Fruit fly (Drosophila melanogaster) whole organism, embryonic: ENCODE data around the gene aru.

Source experiments
- BtbVII ChIP-seq: fragments of 200-800 bp; sonication (Bioruptor generic); optimal IDR thresholded peaks from 3 replicates; lab custom pipeline; 2017; ENCODE audit warnings: missing biosample characterization, mild to moderate bottlenecking, missing genetic modification characterization
- CG10462 ChIP-seq: fragments of 200-800 bp; sonication (Bioruptor generic); optimal IDR thresholded peaks from 2 replicates; lab custom pipeline; 2016; ENCODE audit warnings: missing biosample characterization, missing genetic modification characterization
- CG11560 ChIP-seq: fragments of 200-800 bp; sonication (Bioruptor generic); IDR thresholded peaks from 3 replicates; pipeline ENCODE4 v1.3.6; 2022; ENCODE audit warnings: missing biosample characterization, missing genetic modification characterization
- CG11695 ChIP-seq: fragments of 200-800 bp; sonication (Bioruptor generic); IDR thresholded peaks from 3 replicates; pipeline ENCODE4 v1.3.6; 2022; ENCODE audit warnings: missing biosample characterization, missing genetic modification characterization
- CG12155 ChIP-seq: fragments of 200-800 bp; sonication (Bioruptor generic); optimal IDR thresholded peaks from 3 replicates; lab custom pipeline; 2016; ENCODE audit warnings: missing biosample characterization, missing genetic modification characterization
- CG13894 ChIP-seq: fragments of 200-800 bp; sonication (Bioruptor generic); optimal IDR thresholded peaks from 3 replicates; lab custom pipeline; 2018; ENCODE audit warnings: missing biosample characterization, mild to moderate bottlenecking, missing genetic modification characterization, moderate library complexity
- CG14050 ChIP-seq: fragments of 200-800 bp; sonication (Bioruptor generic); IDR thresholded peaks from 3 replicates; pipeline ENCODE4 v1.3.6; 2022; ENCODE audit warnings: missing biosample characterization, missing genetic modification characterization
- CG1529 ChIP-seq: fragments of 200-800 bp; sonication (Bioruptor generic); optimal IDR thresholded peaks from 3 replicates; lab custom pipeline; 2018; ENCODE audit warnings: missing biosample characterization, missing genetic modification characterization
- CG15601 ChIP-seq: fragments of 200-800 bp; sonication (Bioruptor generic); optimal IDR thresholded peaks from 3 replicates; lab custom pipeline; 2019; ENCODE audit warnings: missing biosample characterization, mild to moderate bottlenecking, missing genetic modification characterization, moderate library complexity
- CG2199 ChIP-seq: fragments of 200-800 bp; sonication (Bioruptor generic); IDR thresholded peaks from 3 replicates; pipeline ENCODE4 v1.3.6; 2022; ENCODE audit warnings: missing biosample characterization, missing genetic modification characterization
- CG31441 ChIP-seq: fragments of 200-800 bp; sonication (Bioruptor generic); IDR thresholded peaks from 2 replicates; pipeline ENCODE4 v1.3.6; 2022; ENCODE audit warnings: missing biosample characterization, missing genetic modification characterization
- CG32532 ChIP-seq: fragments of 200-800 bp; sonication (Bioruptor generic); IDR thresholded peaks from 2 replicates; pipeline ENCODE4 v1.3.6; 2022; ENCODE audit warnings: missing biosample characterization, missing genetic modification characterization
- CG4282 ChIP-seq: fragments of 200-800 bp; sonication (Bioruptor generic); optimal IDR thresholded peaks from 2 replicates; lab custom pipeline; 2016; ENCODE audit warnings: missing biosample characterization, missing genetic modification characterization
- CG4617 ChIP-seq: fragments of 200-800 bp; sonication (Bioruptor generic); optimal IDR thresholded peaks from 3 replicates; lab custom pipeline; 2016; ENCODE audit warnings: missing biosample characterization, missing genetic modification characterization, borderline replicate concordance
- CG5180 ChIP-seq: fragments of 200-800 bp; sonication (Bioruptor generic); optimal IDR thresholded peaks from 3 replicates; lab custom pipeline; 2017; ENCODE audit warnings: missing biosample characterization, missing genetic modification characterization, mild to moderate bottlenecking, moderate library complexity, missing genetic modification reagents
- CG5245 ChIP-seq: fragments of 200-800 bp; sonication (Bioruptor generic); optimal IDR thresholded peaks from 3 replicates; lab custom pipeline; 2016; ENCODE audit warnings: missing biosample characterization, missing genetic modification characterization
- CG6254 ChIP-seq: fragments of 200-800 bp; sonication (Bioruptor generic); optimal IDR thresholded peaks from 3 replicates; lab custom pipeline; 2017; ENCODE audit warnings: mild to moderate bottlenecking, missing biosample characterization, missing genetic modification reagents, missing genetic modification characterization
- CG7271 ChIP-seq: fragments of 200-800 bp; sonication (Bioruptor generic); optimal IDR thresholded peaks from 2 replicates; lab custom pipeline; 2018; ENCODE audit warnings: missing biosample characterization, mild to moderate bottlenecking, missing genetic modification characterization, moderate library complexity
- CG7357 ChIP-seq: fragments of 200-800 bp; sonication (Bioruptor generic); IDR thresholded peaks from 3 replicates; pipeline ENCODE4 v1.3.6; 2022; ENCODE audit warnings: missing biosample characterization, missing genetic modification characterization
- CG7556 ChIP-seq: fragments of 200-800 bp; sonication (Bioruptor generic); optimal IDR thresholded peaks from 2 replicates; lab custom pipeline; 2017; ENCODE audit warnings: missing biosample characterization, mild to moderate bottlenecking, missing genetic modification characterization
- CG9215 ChIP-seq: fragments of 200-800 bp; sonication (Bioruptor generic); IDR thresholded peaks from 2 replicates; pipeline ENCODE4 v1.3.6; 2022; ENCODE audit warnings: missing biosample characterization, missing genetic modification characterization
- CkIIα-i1 ChIP-seq: fragments of 200-800 bp; sonication (Bioruptor generic); IDR thresholded peaks from 2 replicates; pipeline ENCODE4 v1.3.6; 2022; ENCODE audit warnings: missing biosample characterization, missing genetic modification characterization
- Dip2 ChIP-seq: fragments of 200-800 bp; sonication (Bioruptor generic); IDR thresholded peaks from 2 replicates; pipeline ENCODE4 v1.3.6; 2022; ENCODE audit warnings: missing biosample characterization, missing genetic modification characterization
- Eip74EF ChIP-seq, 2 experiments: fragments of 200-800 bp in 1 of 2; fragments of >200 bp in 1 of 2; sonication (Bioruptor generic) in 1 of 2; optimal IDR thresholded peaks; 2 replicates each; lab custom pipeline; 2017 to 2019; ENCODE audit warnings: missing biosample characterization in 2 of 2, missing genetic modification characterization in 2 of 2, mild to moderate bottlenecking in 1 of 2, moderate library complexity in 1 of 2
- Elba2 ChIP-seq: fragments of 200-800 bp; sonication (Bioruptor generic); optimal IDR thresholded peaks from 3 replicates; lab custom pipeline; 2016; ENCODE audit warnings: missing biosample characterization, missing genetic modification characterization
- Gsc ChIP-seq: fragments of 200-800 bp; sonication (Bioruptor generic); IDR thresholded peaks from 2 replicates; pipeline ENCODE4 v1.3.6; 2022; ENCODE audit warnings: missing biosample characterization, missing genetic modification characterization
- Mad ChIP-seq: fragments of 200-800 bp; sonication (Bioruptor generic); optimal IDR thresholded peaks from 2 replicates; lab custom pipeline; 2016; ENCODE audit warnings: missing biosample characterization, missing genetic modification characterization
- NK7.1 ChIP-seq: fragments of 200-800 bp; sonication (Bioruptor generic); optimal IDR thresholded peaks from 3 replicates; lab custom pipeline; 2016; ENCODE audit warnings: missing biosample characterization, missing genetic modification characterization
- Pdp1 ChIP-seq, 2 experiments: fragments of 200-800 bp; sonication (Bioruptor generic); optimal IDR thresholded peaks; 3 replicates each; lab custom pipeline; 2016; ENCODE audit warnings: missing biosample characterization in 2 of 2, missing genetic modification characterization in 2 of 2, mild to moderate bottlenecking in 1 of 2, moderate library complexity in 1 of 2
- Scr ChIP-seq: fragments of 200-800 bp; sonication (Bioruptor generic); IDR thresholded peaks from 2 replicates; pipeline ENCODE4 v1.3.6; 2022; ENCODE audit warnings: missing biosample characterization, missing genetic modification characterization; ENCODE audit not compliant: partially characterized antibody
- Xbp1 ChIP-seq: fragments of 200-800 bp; sonication (Bioruptor generic); optimal IDR thresholded peaks from 3 replicates; lab custom pipeline; 2016; ENCODE audit warnings: missing biosample characterization, mild to moderate bottlenecking, missing genetic modification characterization
- ase ChIP-seq: fragments of 200-800 bp; sonication (Bioruptor generic); IDR thresholded peaks from 3 replicates; pipeline ENCODE4 v1.3.6; 2022; ENCODE audit warnings: missing biosample characterization, missing genetic modification characterization
- bowl ChIP-seq: fragments of 200-800 bp; sonication (Bioruptor generic); IDR thresholded peaks from 2 replicates; pipeline ENCODE4 v1.3.6; 2022; ENCODE audit warnings: missing biosample characterization, missing genetic modification characterization
- chn ChIP-seq: fragments of 200-800 bp; sonication (Bioruptor generic); optimal IDR thresholded peaks from 2 replicates; lab custom pipeline; 2016; ENCODE audit warnings: missing biosample characterization, missing genetic modification characterization
- crol ChIP-seq: fragments of 200-800 bp; sonication (Bioruptor generic); IDR thresholded peaks from 2 replicates; pipeline ENCODE4 v1.3.6; 2022; ENCODE audit warnings: missing biosample characterization, missing genetic modification characterization
- dpn ChIP-seq, 2 experiments: fragments of 200-800 bp; sonication (Bioruptor generic); optimal IDR thresholded peaks; 3 replicates each; lab custom pipeline; 2016; ENCODE audit warnings: missing biosample characterization in 2 of 2, missing genetic modification characterization in 2 of 2
- exex ChIP-seq: fragments of 200-800 bp; sonication (Bioruptor generic); optimal IDR thresholded peaks from 4 replicates; lab custom pipeline; 2018; ENCODE audit warnings: missing biosample characterization, mild to moderate bottlenecking, missing genetic modification characterization, moderate library complexity
- gce ChIP-seq: fragments of 200-800 bp; sonication (Bioruptor generic); IDR thresholded peaks from 3 replicates; pipeline ENCODE4 v1.3.6; 2022; ENCODE audit warnings: missing biosample characterization, missing genetic modification characterization
- hb ChIP-seq: fragments of 200-800 bp; sonication (Bioruptor generic); IDR thresholded peaks from 3 replicates; pipeline ENCODE4 v1.3.6; 2022; ENCODE audit warnings: missing biosample characterization, missing genetic modification characterization; ENCODE audit not compliant: partially characterized antibody
- hth ChIP-seq: fragments of >200 bp; optimal IDR thresholded peaks from 2 replicates; lab custom pipeline; 2017; ENCODE audit warnings: inconsistent platforms
- ind ChIP-seq: fragments of 200-800 bp; sonication (Bioruptor generic); optimal IDR thresholded peaks from 3 replicates; lab custom pipeline; 2016; ENCODE audit warnings: missing biosample characterization, missing genetic modification characterization
- lilli ChIP-seq: fragments of 200-800 bp; sonication (Bioruptor generic); optimal IDR thresholded peaks from 3 replicates; lab custom pipeline; 2016; ENCODE audit warnings: missing biosample characterization, missing genetic modification characterization
- mam ChIP-seq: fragments of 200-800 bp; sonication (Bioruptor generic); optimal IDR thresholded peaks from 3 replicates; lab custom pipeline; 2016; ENCODE audit warnings: missing biosample characterization, missing genetic modification characterization
- pan ChIP-seq, 4 experiments: fragments of >200 bp in 3 of 4; fragments of 200-800 bp in 1 of 4; sonication (Bioruptor generic) in 1 of 4; optimal IDR thresholded peaks in 3 of 4; IDR thresholded peaks in 1 of 4; 2 replicates each; pipeline versions ENCODE4 v1.3.6 to Lab custom; 2017 to 2022; ENCODE audit warnings: missing biosample characterization in 2 of 4, missing genetic modification characterization in 2 of 4, mixed read lengths in 1 of 4
- peb ChIP-seq: fragments of 200-800 bp; sonication (Bioruptor generic); IDR thresholded peaks from 2 replicates; pipeline ENCODE4 v1.3.6; 2022; ENCODE audit warnings: missing biosample characterization, missing genetic modification characterization
- sisA ChIP-seq: fragments of 200-800 bp; sonication (Bioruptor generic); IDR thresholded peaks from 2 replicates; pipeline ENCODE4 v1.3.6; 2022; ENCODE audit warnings: missing biosample characterization, missing genetic modification characterization
- stc ChIP-seq: fragments of 200-800 bp; sonication (Bioruptor generic); IDR thresholded peaks from 2 replicates; pipeline ENCODE4 v1.3.6; 2022; ENCODE audit warnings: missing biosample characterization, missing genetic modification characterization
- tup ChIP-seq: fragments of 200-800 bp; sonication (Bioruptor generic); optimal IDR thresholded peaks from 2 replicates; lab custom pipeline; 2016; ENCODE audit warnings: missing biosample characterization, mild to moderate bottlenecking, missing genetic modification characterization, moderate library complexity
- wor ChIP-seq: fragments of 200-800 bp; sonication (Bioruptor generic); IDR thresholded peaks from 2 replicates; pipeline ENCODE4 v1.3.6; 2022; ENCODE audit warnings: missing biosample characterization, missing genetic modification characterization
- z ChIP-seq: fragments of 200-800 bp; sonication (Bioruptor generic); IDR thresholded peaks from 3 replicates; pipeline ENCODE4 v1.3.6; 2022; ENCODE audit warnings: missing biosample characterization, missing genetic modification characterization

The aru gene

DNA sequence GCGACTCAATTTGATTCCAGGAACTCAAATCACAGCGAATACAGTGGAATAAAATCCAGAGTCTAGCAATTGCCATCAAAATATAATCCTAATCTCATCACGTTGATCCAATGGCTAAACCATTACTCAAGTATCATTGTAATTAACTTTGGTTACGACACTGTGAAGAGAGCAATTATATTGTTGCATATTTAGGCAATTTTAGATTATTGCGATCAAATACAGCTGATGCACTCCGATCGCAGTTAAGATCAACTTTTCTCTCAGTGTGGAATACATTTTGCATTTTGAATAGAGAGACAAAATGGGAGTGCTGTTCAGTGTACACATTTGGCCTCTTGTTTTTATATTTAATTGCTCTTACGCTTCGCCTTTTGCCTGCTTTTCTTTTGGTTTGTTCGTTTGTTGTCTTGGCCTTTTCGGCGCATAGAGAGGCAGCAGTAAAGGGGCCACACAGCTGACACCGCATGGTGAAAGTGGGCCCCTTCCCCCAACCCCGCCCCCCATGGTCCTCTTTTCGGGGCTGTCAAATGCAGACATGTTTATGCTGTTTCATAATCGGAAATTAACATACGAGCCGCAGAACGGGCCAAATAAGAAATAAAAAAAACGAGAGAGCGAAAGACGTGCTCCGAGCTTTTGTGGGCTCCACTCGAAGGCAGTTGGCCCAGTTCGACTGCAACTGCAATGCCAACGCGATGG, 21.8 kb downstream of the aru start (continued):
- TF ChIP-seq lilli (GFP tag; lab: Kevin White, UChicago): peak; percentile 49
- TF ChIP-seq gce (GFP tag; lab: Robert Waterston, UW): no peak
- no peak for TF ChIP-seq z (GFP tag; lab: Robert Waterston, UW)
- no peak for TF ChIP-seq CG32532
- no peak for TF ChIP-seq CG11560 (tag; lab: Robert Waterston, UW)
- TF ChIP-seq CG12155 (GFP tag; lab: Kevin White, UChicago): peak; percentile 3
- no peak for TF ChIP-seq peb
- peak; percentile 67 for TF ChIP-seq sisA
- TF ChIP-seq CG2199 (GFP tag; lab: Robert Waterston, UW): no peak
- no peak; the same call in 2 of the 3 replicates for TF ChIP-seq CG7357 (GFP tag; lab: Robert Waterston, UW)
- peak; percentile 70 for TF ChIP-seq ind (GFP tag; lab: Kevin White, UChicago)
- TF ChIP-seq tup (GFP tag; lab: Kevin White, UChicago): no peak
- TF ChIP-seq CG1529 (GFP tag; lab: Kevin White, UChicago): peak; percentile 23
- TF ChIP-seq Gsc: no peak
- no peak for TF ChIP-seq CG4617
- TF ChIP-seq CG7271 (tag; lab: Kevin White, UChicago): no peak
- TF ChIP-seq Pdp1 (GFP tag; optimal IDR thresholded peaks at IDR 0.05; lab: Kevin White, UChicago): peak; percentile 43 to 56
- TF ChIP-seq CG13894 (tag; lab: Kevin White, UChicago): no peak
- peak; percentile 73 for TF ChIP-seq crol
- no peak for TF ChIP-seq CG11695 (GFP tag; lab: Robert Waterston, UW)
- peak; percentile 45 for TF ChIP-seq CG5180
- no peak for TF ChIP-seq bowl (GFP tag; lab: Robert Waterston, UW)
- peak; percentile 62 for TF ChIP-seq CG7556
- no peak for TF ChIP-seq stc (GFP tag; lab: Robert Waterston, UW)
- TF ChIP-seq hth: no peak
- no peak for TF ChIP-seq CG14050
- TF ChIP-seq CG9215 (GFP tag; lab: Robert Waterston, UW): no peak
- TF ChIP-seq Dip2 (GFP tag; lab: Robert Waterston, UW): no peak
- TF ChIP-seq Xbp1: peak; percentile 48
- TF ChIP-seq chn (GFP tag; lab: Kevin White, UChicago): peak; percentile 29
- peak; percentile 68 for TF ChIP-seq wor (GFP tag; lab: Robert Waterston, UW)
- 0 out of 3 replicates have a peak, but pooled peaks have one; percentile 7 for TF ChIP-seq ase
- no peak for TF ChIP-seq Elba2 (GFP tag; lab: Kevin White, UChicago)
- TF ChIP-seq mam (GFP tag; lab: Kevin White, UChicago): peak; percentile 54
- TF ChIP-seq CG5245: peak; percentile 2
- TF ChIP-seq hb (GFP tag; lab: Robert Waterston, UW): no peak
- TF ChIP-seq exex: no peak
- peak; percentile 39 for TF ChIP-seq CG15601 (tag; lab: Kevin White, UChicago)
- peak; percentile 37 for TF ChIP-seq BtbVII (GFP tag; lab: Kevin White, UChicago)
- no peak for TF ChIP-seq NK7.1 (GFP tag; lab: Kevin White, UChicago)
- TF ChIP-seq CkIIα-i1 (GFP tag; lab: Robert Waterston, UW): no peak
- TF ChIP-seq dpn (GFP tag; optimal IDR thresholded peaks at IDR 0.05; lab: Kevin White, UChicago): peak; percentile 61 to 65
- TF ChIP-seq CG31441 (GFP tag; lab: Robert Waterston, UW): peak; percentile 79
- no peak for TF ChIP-seq pan (optimal IDR thresholded peaks at IDR 0.05; lab: Kevin White, UChicago)
- peak in 1 of 2 experiments; percentile 70 for TF ChIP-seq pan (GFP tag; optimal IDR thresholded peaks at IDR 0.05 in 1 of 2, IDR thresholded peaks at IDR 0.05 in 1 of 2)
- peak; percentile 44 for TF ChIP-seq CG6254 (GFP tag; lab: Kevin White, UChicago)
- TF ChIP-seq CG4282 (GFP tag; lab: Kevin White, UChicago): no peak
- peak; percentile 42 for TF ChIP-seq Mad (GFP tag; lab: Kevin White, UChicago)
- peak in 1 of 2 experiments; percentile 87 for TF ChIP-seq Eip74EF (GFP tag; optimal IDR thresholded peaks at IDR 0.05; lab: Kevin White, UChicago)
- TF ChIP-seq CG10462 (GFP tag; lab: Kevin White, UChicago): peak; percentile 37
- TF ChIP-seq Scr (GFP tag; lab: Robert Waterston, UW): no peak
